Worm (Caenorhabditis elegans) whole organism, L2 larva: ENCODE results near the gene C17C3.6.

ENCODE experiments used
- fos-1 ChIP-seq: fragments of 150-350 bp; optimal IDR thresholded peaks from 2 replicates; lab custom pipeline; 2014; ENCODE audit warnings: missing biosample characterization, missing genetic modification characterization
- unc-39 ChIP-seq: fragments of 150-350 bp; optimal IDR thresholded peaks from 2 replicates; lab custom pipeline; 2014; ENCODE audit warnings: missing biosample characterization, missing genetic modification characterization

DNA sequence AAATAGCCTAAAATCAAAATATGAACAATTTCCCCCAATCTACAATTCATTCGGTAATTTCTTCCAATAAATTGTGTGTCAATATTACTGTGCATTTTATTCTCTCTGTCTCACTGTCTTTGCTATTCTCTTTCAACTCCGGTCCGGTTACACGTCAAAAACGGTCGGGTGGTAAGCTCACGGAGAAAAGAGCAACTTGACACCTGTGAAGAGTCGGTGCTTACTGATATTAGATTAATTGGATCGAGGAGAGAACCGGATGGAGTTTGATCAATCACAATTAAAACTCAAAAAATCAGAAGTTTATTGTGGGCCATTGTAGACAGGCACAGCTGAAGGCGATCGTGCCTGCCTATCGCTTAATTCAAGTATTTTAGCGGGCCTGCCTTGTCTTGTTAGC is 25.1 kb downstream of the C17C3.6 start:
- TF ChIP-seq fos-1 (tag; lab: Kevin White, UChicago) (no peak), unc-39 (tag; lab: Kevin White, UChicago) (no peak)
